Fruit fly (Drosophila melanogaster) whole organism, embryonic: ENCODE measurements around the gene IntS4.

Experiments used
- Asciz ChIP-seq: fragments of 200-800 bp; sonication (Bioruptor generic); optimal IDR thresholded peaks from 2 replicates; lab custom pipeline; 2017; ENCODE audit warnings: missing biosample characterization, mild to moderate bottlenecking, missing genetic modification characterization, missing genetic modification reagents
- Awh ChIP-seq: fragments of 200-800 bp; sonication (Bioruptor generic); IDR thresholded peaks from 2 replicates; pipeline ENCODE4, ENCODE4 v1.3.6; 2022; ENCODE audit warnings: missing biosample characterization, missing genetic modification characterization
- B-H2 ChIP-seq: fragments of 200-800 bp; sonication (Bioruptor generic); optimal IDR thresholded peaks from 2 replicates; lab custom pipeline; 2018; ENCODE audit warnings: missing biosample characterization, mild to moderate bottlenecking, missing genetic modification characterization
- BEAF-32 ChIP-seq: fragments of 200-800 bp; sonication (Bioruptor generic); optimal IDR thresholded peaks from 3 replicates; lab custom pipeline; 2017; ENCODE audit warnings: missing biosample characterization, missing genetic modification characterization, mild to moderate bottlenecking, moderate library complexity, missing genetic modification reagents
- CG10462 ChIP-seq: fragments of 200-800 bp; sonication (Bioruptor generic); optimal IDR thresholded peaks from 2 replicates; lab custom pipeline; 2016; ENCODE audit warnings: missing biosample characterization, missing genetic modification characterization
- CG11247 ChIP-seq: fragments of 200-800 bp; sonication (Bioruptor generic); IDR thresholded peaks from 2 replicates; pipeline ENCODE4 v1.3.6; 2022; ENCODE audit warnings: missing biosample characterization, missing genetic modification characterization
- CG12236 ChIP-seq: fragments of 200-800 bp; sonication (Bioruptor generic); optimal IDR thresholded peaks from 2 replicates; lab custom pipeline; 2016; ENCODE audit warnings: missing biosample characterization, missing genetic modification characterization
- CG12942 ChIP-seq: fragments of 200-800 bp; sonication (Bioruptor generic); optimal IDR thresholded peaks from 3 replicates; lab custom pipeline; 2016; ENCODE audit warnings: missing biosample characterization, missing genetic modification characterization
- CG16813 ChIP-seq: fragments of 200-800 bp; sonication (Bioruptor generic); IDR thresholded peaks from 3 replicates; pipeline ENCODE4 v1.3.6; 2022; ENCODE audit warnings: missing biosample characterization, missing genetic modification characterization; ENCODE audit not compliant: partially characterized antibody
- CG17186 ChIP-seq: fragments of 200-800 bp; sonication (Bioruptor generic); optimal IDR thresholded peaks from 3 replicates; lab custom pipeline; 2017; ENCODE audit warnings: missing biosample characterization, missing genetic modification reagents, missing genetic modification characterization
- CG17359 ChIP-seq: fragments of 200-800 bp; sonication (Bioruptor generic); optimal IDR thresholded peaks from 3 replicates; lab custom pipeline; 2018; ENCODE audit warnings: missing biosample characterization, mild to moderate bottlenecking, missing genetic modification characterization, moderate library complexity
- CG17612 ChIP-seq: fragments of 200-800 bp; sonication (Bioruptor generic); IDR thresholded peaks from 2 replicates; pipeline ENCODE4 v1.3.6; 2022; ENCODE audit warnings: missing biosample characterization, missing genetic modification characterization
- CG18262 ChIP-seq: fragments of 200-800 bp; optimal IDR thresholded peaks from 3 replicates; lab custom pipeline; 2019; ENCODE audit warnings: missing biosample characterization, mild to moderate bottlenecking, missing genetic modification characterization, moderate library complexity
- CG2678 ChIP-seq: fragments of 200-800 bp; sonication (Bioruptor generic); optimal IDR thresholded peaks from 3 replicates; lab custom pipeline; 2019; ENCODE audit warnings: missing biosample characterization, mild to moderate bottlenecking, missing genetic modification characterization, moderate library complexity
- CG30403 ChIP-seq: fragments of 200-800 bp; sonication (Bioruptor generic); optimal IDR thresholded peaks from 3 replicates; lab custom pipeline; 2016; ENCODE audit warnings: missing biosample characterization, missing genetic modification characterization
- CG3281 ChIP-seq: fragments of 200-800 bp; sonication (Bioruptor generic); optimal IDR thresholded peaks from 3 replicates; lab custom pipeline; 2017; ENCODE audit warnings: missing biosample characterization, mild to moderate bottlenecking, missing genetic modification characterization
- CG7839 ChIP-seq: fragments of 200-800 bp; sonication (Bioruptor generic); optimal IDR thresholded peaks from 3 replicates; lab custom pipeline; 2018; ENCODE audit warnings: missing biosample characterization, mild to moderate bottlenecking, missing genetic modification characterization, moderate library complexity
- CG8290 ChIP-seq, 3 experiments: fragments of 200-800 bp; sonication (Bioruptor generic); optimal IDR thresholded peaks; 2 replicates each; lab custom pipeline; 2016 to 2019; ENCODE audit warnings: missing biosample characterization in 3 of 3, missing genetic modification characterization in 3 of 3, mild to moderate bottlenecking in 2 of 3, moderate library complexity in 1 of 3
- CG8478 ChIP-seq: fragments of >200 bp; optimal IDR thresholded peaks from 2 replicates; lab custom pipeline; 2018
- CG8924 ChIP-seq: fragments of 200-800 bp; optimal IDR thresholded peaks from 3 replicates; lab custom pipeline; 2019; ENCODE audit warnings: missing biosample characterization, mild to moderate bottlenecking, missing genetic modification characterization, moderate library complexity
- CG9215 ChIP-seq: fragments of 200-800 bp; sonication (Bioruptor generic); IDR thresholded peaks from 2 replicates; pipeline ENCODE4 v1.3.6; 2022; ENCODE audit warnings: missing biosample characterization, missing genetic modification characterization
- CHES-1-like ChIP-seq: fragments of 200-800 bp; sonication (Bioruptor generic); optimal IDR thresholded peaks from 2 replicates; lab custom pipeline; 2016; ENCODE audit warnings: missing biosample characterization, missing genetic modification characterization
- D ChIP-seq, 2 experiments: fragments of 200-800 bp in 1 of 2; fragments of >200 bp in 1 of 2; sonication (Bioruptor generic) in 1 of 2; optimal IDR thresholded peaks; 2 replicates in 1 of 2; 3 replicates in 1 of 2; lab custom pipeline; 2017; ENCODE audit warnings: mild to moderate bottlenecking in 1 of 2, missing biosample characterization in 1 of 2, missing genetic modification characterization in 1 of 2, missing genetic modification reagents in 1 of 2
- D19B ChIP-seq: fragments of 200-800 bp; sonication (Bioruptor generic); optimal IDR thresholded peaks from 2 replicates; lab custom pipeline; 2017; ENCODE audit warnings: missing biosample characterization, mild to moderate bottlenecking, missing genetic modification characterization
- Dad ChIP-seq: fragments of 200-800 bp; sonication (Bioruptor generic); optimal IDR thresholded peaks from 3 replicates; lab custom pipeline; 2016; ENCODE audit warnings: missing biosample characterization, missing genetic modification characterization
- Fer2 ChIP-seq: fragments of 200-800 bp; sonication (Bioruptor generic); optimal IDR thresholded peaks from 2 replicates; lab custom pipeline; 2018; ENCODE audit warnings: missing biosample characterization, mild to moderate bottlenecking, missing genetic modification characterization, moderate library complexity
- H2.0 ChIP-seq: fragments of 200-800 bp; sonication (Bioruptor generic); IDR thresholded peaks from 2 replicates; pipeline ENCODE4 v1.3.6; 2022; ENCODE audit warnings: missing biosample characterization, missing genetic modification characterization
- MBD-R2 ChIP-seq: fragments of 200-800 bp; sonication (Bioruptor generic); IDR thresholded peaks from 2 replicates; pipeline ENCODE4 v1.3.6; 2022; ENCODE audit warnings: missing biosample characterization, missing genetic modification characterization
- Myb ChIP-seq: fragments of 200-800 bp; sonication (Bioruptor generic); optimal IDR thresholded peaks from 2 replicates; lab custom pipeline; 2016; ENCODE audit warnings: missing biosample characterization, missing genetic modification characterization
- NC2β ChIP-seq: fragments of 200-800 bp; sonication (Bioruptor generic); optimal IDR thresholded peaks from 2 replicates; lab custom pipeline; 2016; ENCODE audit warnings: missing biosample characterization, missing genetic modification characterization
- NFAT ChIP-seq: fragments of 200-800 bp; sonication (Bioruptor generic); IDR thresholded peaks from 2 replicates; pipeline ENCODE4 v1.3.6; 2022; ENCODE audit warnings: missing biosample characterization, missing genetic modification characterization
- Nf-YB ChIP-seq: fragments of 200-800 bp; sonication (Bioruptor generic); optimal IDR thresholded peaks from 3 replicates; lab custom pipeline; 2019; ENCODE audit warnings: missing biosample characterization, mild to moderate bottlenecking, missing genetic modification characterization, moderate library complexity
- Nf-YC ChIP-seq: fragments of 200-800 bp; optimal IDR thresholded peaks from 3 replicates; lab custom pipeline; 2019; ENCODE audit warnings: missing biosample characterization, mild to moderate bottlenecking, missing genetic modification characterization, moderate library complexity
- Rfx ChIP-seq: fragments of 200-800 bp; sonication (Bioruptor generic); IDR thresholded peaks from 2 replicates; pipeline ENCODE4 v1.3.6; 2022; ENCODE audit warnings: missing biosample characterization, missing genetic modification characterization
- Rx ChIP-seq: fragments of 200-800 bp; sonication (Bioruptor generic); IDR thresholded peaks from 2 replicates; pipeline ENCODE4 v1.3.6; 2022; ENCODE audit warnings: missing biosample characterization, missing genetic modification characterization
- Usf ChIP-seq: fragments of 200-800 bp; sonication (Bioruptor generic); optimal IDR thresholded peaks from 2 replicates; lab custom pipeline; 2017; ENCODE audit warnings: missing genotype, missing biosample characterization, missing genetic modification characterization
- btn ChIP-seq: fragments of 200-800 bp; sonication (Bioruptor generic); optimal IDR thresholded peaks from 2 replicates; lab custom pipeline; 2016; ENCODE audit warnings: missing biosample characterization, missing genetic modification characterization
- eyg ChIP-seq: fragments of 200-800 bp; sonication (Bioruptor generic); optimal IDR thresholded peaks from 3 replicates; lab custom pipeline; 2016; ENCODE audit warnings: missing biosample characterization, missing genetic modification characterization
- grn ChIP-seq: fragments of 200-800 bp; sonication (Bioruptor generic); optimal IDR thresholded peaks from 3 replicates; lab custom pipeline; 2017; ENCODE audit warnings: missing biosample characterization, missing genetic modification characterization
- gro ChIP-seq: fragments of 200-800 bp; sonication (Bioruptor generic); optimal IDR thresholded peaks from 2 replicates; lab custom pipeline; 2016; ENCODE audit warnings: missing biosample characterization, missing genetic modification characterization
- ind ChIP-seq: fragments of 200-800 bp; sonication (Bioruptor generic); optimal IDR thresholded peaks from 3 replicates; lab custom pipeline; 2016; ENCODE audit warnings: missing biosample characterization, missing genetic modification characterization
- insv ChIP-seq, 2 experiments: fragments of 200-800 bp; sonication (Bioruptor generic); optimal IDR thresholded peaks; 3 replicates each; lab custom pipeline; 2016 to 2018; ENCODE audit warnings: missing biosample characterization in 2 of 2, missing genetic modification characterization in 2 of 2
- psq ChIP-seq: fragments of 200-800 bp; sonication (Bioruptor generic); optimal IDR thresholded peaks from 2 replicates; lab custom pipeline; 2017; ENCODE audit warnings: missing biosample characterization, missing genetic modification characterization
- schlank ChIP-seq: fragments of 200-800 bp; sonication (Bioruptor generic); optimal IDR thresholded peaks from 2 replicates; lab custom pipeline; 2018; ENCODE audit warnings: missing biosample characterization, mild to moderate bottlenecking, missing genetic modification characterization
- so ChIP-seq: fragments of 200-800 bp; sonication (Bioruptor generic); IDR thresholded peaks from 3 replicates; pipeline ENCODE4 v1.3.6; 2022; ENCODE audit warnings: missing biosample characterization, missing genetic modification characterization
- tll ChIP-seq, 2 experiments: fragments of 200-800 bp in 1 of 2; fragments of >200 bp in 1 of 2; sonication (Bioruptor generic) in 1 of 2; optimal IDR thresholded peaks; 2 replicates each; lab custom pipeline; 2017 to 2019; ENCODE audit warnings: missing biosample characterization in 2 of 2, missing genetic modification characterization in 2 of 2, mild to moderate bottlenecking in 1 of 2, moderate library complexity in 1 of 2
- tx ChIP-seq: fragments of 200-800 bp; sonication (Bioruptor generic); optimal IDR thresholded peaks from 2 replicates; lab custom pipeline; 2016; ENCODE audit warnings: missing biosample characterization, missing genetic modification characterization
- unpg ChIP-seq: fragments of 200-800 bp; sonication (Bioruptor generic); optimal IDR thresholded peaks from 3 replicates; lab custom pipeline; 2018; ENCODE audit warnings: missing biosample characterization, mild to moderate bottlenecking, missing genetic modification characterization, moderate library complexity

Gene IntS4

DNA sequence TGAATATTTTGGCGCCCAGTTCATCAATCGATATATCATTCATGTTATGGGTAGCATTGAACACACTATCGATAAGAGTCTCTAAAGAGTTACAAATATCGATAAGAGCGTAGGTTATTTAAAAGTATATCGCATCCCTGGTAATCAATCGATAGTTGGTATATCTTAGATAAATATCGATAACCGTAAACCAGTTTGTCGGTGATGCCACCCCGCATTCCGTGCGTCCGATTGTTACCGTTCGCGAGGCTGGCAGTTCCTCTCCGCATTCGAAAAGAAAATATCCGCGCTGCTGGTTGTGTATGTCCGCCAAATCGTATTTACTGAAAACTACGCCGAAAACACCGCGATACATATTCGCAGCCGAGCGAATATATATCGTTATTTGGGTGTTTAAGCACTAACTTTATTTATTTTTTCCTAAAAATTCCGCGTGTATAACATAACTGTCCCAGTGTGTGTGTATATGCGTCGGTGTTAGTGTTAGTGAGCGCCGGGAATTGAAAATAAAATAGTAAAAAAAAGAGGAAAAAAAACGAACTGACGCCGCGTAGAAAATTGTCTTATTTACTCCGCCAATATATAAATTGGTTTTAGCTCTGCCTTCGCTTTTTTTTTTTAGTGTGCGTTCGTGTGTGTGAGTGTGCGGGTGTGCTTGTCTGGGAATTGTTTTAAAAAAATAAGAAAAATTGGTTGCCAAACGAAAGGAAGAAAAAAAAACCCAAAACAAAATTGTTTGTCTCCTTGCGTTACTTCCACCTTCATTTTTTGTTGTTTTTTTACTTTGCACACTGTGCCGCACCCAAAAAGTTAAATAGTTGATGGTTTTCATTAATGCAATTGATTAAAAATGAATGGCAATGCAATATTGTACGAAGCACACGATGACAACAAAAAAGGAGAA lies 41.2 kb downstream of the IntS4 start, which contains the start of gene Nrg (continued):
- TF ChIP-seq tll (GFP tag; optimal IDR thresholded peaks at IDR 0.05; lab: Kevin White, UChicago) (no peak), MBD-R2 (GFP tag; lab: Robert Waterston, UW) (peak; percentile 30; the same call in 1 of the 2 replicates), CG8290 (GFP tag; optimal IDR thresholded peaks at IDR 0.05; lab: Kevin White, UChicago) (peak; percentile 3), CG8290 (tag; optimal IDR thresholded peaks at IDR 0.05; lab: Kevin White, UChicago) (peak in 1 of 2 experiments; percentile 83), Myb (GFP tag; lab: Kevin White, UChicago) (peak; percentile 86), ind (GFP tag; lab: Kevin White, UChicago) (no peak), CHES-1-like (GFP tag; lab: Kevin White, UChicago) (no peak), CG8478 (lab: Kevin White, UChicago) (no peak), CG11247 (no peak), grn (GFP tag; lab: Kevin White, UChicago) (no peak), CG7839 (tag; lab: Kevin White, UChicago) (peak; percentile 20), CG17186 (GFP tag; lab: Kevin White, UChicago) (peak; percentile 73), Dad (GFP tag; lab: Kevin White, UChicago) (peak; percentile 33), CG8924 (peak; percentile 59), insv (GFP tag; optimal IDR thresholded peaks at IDR 0.05; lab: Kevin White, UChicago) (peak in 1 of 2 experiments; percentile 52), psq (GFP tag; lab: Kevin White, UChicago) (no peak), CG3281 (peak; percentile 28), H2.0 (GFP tag; lab: Robert Waterston, UW) (no peak), CG17359 (peak; percentile 22), gro (GFP tag; lab: Kevin White, UChicago) (peak; percentile 67), schlank (tag; lab: Kevin White, UChicago) (no peak), Rfx (GFP tag; lab: Robert Waterston, UW) (peak; percentile 50; the same call in 1 of the 2 replicates), Rx (no peak), D (optimal IDR thresholded peaks at IDR 0.05; lab: Kevin White, UChicago) (no peak), D (GFP tag; optimal IDR thresholded peaks at IDR 0.05; lab: Kevin White, UChicago) (no peak), D19B (GFP tag; lab: Kevin White, UChicago) (peak; percentile 4), CG10462 (GFP tag; lab: Kevin White, UChicago) (peak; percentile 64), unpg (no peak), CG16813 (peak; percentile 99), Nf-YC (tag; lab: Kevin White, UChicago) (peak; percentile 62), B-H2 (GFP tag; lab: Kevin White, UChicago) (peak; percentile 37), CG18262 (tag; lab: Kevin White, UChicago) (no peak), CG2678 (tag; lab: Kevin White, UChicago) (peak; percentile 27), tx (GFP tag; lab: Kevin White, UChicago) (no peak), CG17612 (GFP tag; lab: Robert Waterston, UW) (no peak), Nf-YB (peak; percentile 13), NFAT (GFP tag; lab: Robert Waterston, UW) (peak; percentile 58; the same call in 1 of the 2 replicates), btn (GFP tag; lab: Kevin White, UChicago) (no peak), Asciz (no peak), so (GFP tag; lab: Robert Waterston, UW) (no peak; the same call in 2 of the 3 replicates), CG12236 (GFP tag; lab: Kevin White, UChicago) (no peak), CG12942 (GFP tag; lab: Kevin White, UChicago) (peak; percentile 1), Fer2 (tag; lab: Kevin White, UChicago) (no peak), Awh (GFP tag; lab: Robert Waterston, UW) (0 out of 2 replicates have a peak, but pooled peaks have one; percentile 23), CG9215 (GFP tag; lab: Robert Waterston, UW) (no peak; the same call in none of the 2 replicates), BEAF-32 (GFP tag; lab: Kevin White, UChicago) (peak; percentile 98), Usf (GFP tag; lab: Kevin White, UChicago) (no peak), eyg (peak; percentile 35), NC2β (peak; percentile 14), CG30403 (GFP tag; lab: Kevin White, UChicago) (no peak)
